Fruit fly (Drosophila melanogaster) whole organism, embryonic: Measurements from ENCODE around the gene IKKepsilon.

Source experiments
- Ada2b ChIP-seq: fragments of 200-800 bp; sonication (Bioruptor generic); IDR thresholded peaks from 2 replicates; pipeline ENCODE4 v1.3.6; 2022; ENCODE audit warnings: missing biosample characterization, missing genetic modification characterization
- CG10209 ChIP-seq: fragments of 200-800 bp; sonication (Bioruptor generic); optimal IDR thresholded peaks from 3 replicates; lab custom pipeline; 2017; ENCODE audit warnings: missing biosample characterization, mild to moderate bottlenecking, missing genetic modification characterization, missing genetic modification reagents
- CG10267 ChIP-seq: fragments of 200-800 bp; sonication (Bioruptor generic); optimal IDR thresholded peaks from 2 replicates; lab custom pipeline; 2018; ENCODE audit warnings: missing biosample characterization, mild to moderate bottlenecking, missing genetic modification characterization, moderate library complexity
- CG10321 ChIP-seq: fragments of 200-800 bp; sonication (Bioruptor generic); IDR thresholded peaks from 2 replicates; pipeline ENCODE4 v1.3.6; 2022; ENCODE audit warnings: missing biosample characterization, missing genetic modification characterization
- CG10462 ChIP-seq: fragments of 200-800 bp; sonication (Bioruptor generic); optimal IDR thresholded peaks from 2 replicates; lab custom pipeline; 2016; ENCODE audit warnings: missing biosample characterization, missing genetic modification characterization
- CG10543 ChIP-seq: fragments of 200-800 bp; sonication (Bioruptor generic); optimal IDR thresholded peaks from 3 replicates; lab custom pipeline; 2017; ENCODE audit warnings: missing biosample characterization, mild to moderate bottlenecking, missing genetic modification characterization, moderate library complexity
- CG11085 ChIP-seq: fragments of 200-800 bp; sonication (Bioruptor generic); IDR thresholded peaks from 2 replicates; pipeline ENCODE4 v1.3.6; 2022; ENCODE audit warnings: missing biosample characterization, missing genetic modification characterization
- CG12071 ChIP-seq: fragments of 200-800 bp; sonication (Bioruptor generic); optimal IDR thresholded peaks from 3 replicates; lab custom pipeline; 2018; ENCODE audit warnings: missing biosample characterization, mild to moderate bottlenecking, missing genetic modification characterization
- CG12236 ChIP-seq: fragments of 200-800 bp; sonication (Bioruptor generic); optimal IDR thresholded peaks from 2 replicates; lab custom pipeline; 2016; ENCODE audit warnings: missing biosample characterization, missing genetic modification characterization
- CG1233 ChIP-seq: fragments of 200-800 bp; sonication (Bioruptor generic); optimal IDR thresholded peaks from 4 replicates; lab custom pipeline; 2018; ENCODE audit warnings: missing biosample characterization, mild to moderate bottlenecking, missing genetic modification characterization
- CG18599 ChIP-seq: fragments of 200-800 bp; sonication (Bioruptor generic); optimal IDR thresholded peaks from 3 replicates; lab custom pipeline; 2017; ENCODE audit warnings: missing biosample characterization, missing genetic modification characterization, mild to moderate bottlenecking, moderate library complexity, missing genetic modification reagents
- CG2712 ChIP-seq: fragments of 200-800 bp; optimal IDR thresholded peaks from 3 replicates; lab custom pipeline; 2019; ENCODE audit warnings: missing biosample characterization, mild to moderate bottlenecking, missing genetic modification characterization, moderate library complexity
- CG3065 ChIP-seq: fragments of 200-800 bp; sonication (Bioruptor generic); optimal IDR thresholded peaks from 2 replicates; lab custom pipeline; 2016; ENCODE audit warnings: missing biosample characterization, missing genetic modification characterization
- CG31365 ChIP-seq: fragments of 200-800 bp; sonication (Bioruptor generic); optimal IDR thresholded peaks from 2 replicates; lab custom pipeline; 2018; ENCODE audit warnings: missing biosample characterization, mild to moderate bottlenecking, missing genetic modification characterization
- CG3726 ChIP-seq: fragments of 200-800 bp; sonication (Bioruptor generic); IDR thresholded peaks from 3 replicates; pipeline ENCODE4, ENCODE4 v1.3.6; 2022; ENCODE audit warnings: missing biosample characterization, missing genetic modification characterization
- CG4360 ChIP-seq: fragments of 200-800 bp; sonication (Bioruptor generic); IDR thresholded peaks from 2 replicates; pipeline ENCODE4 v1.3.6; 2022; ENCODE audit warnings: missing biosample characterization, missing genetic modification characterization
- CG4820 ChIP-seq: fragments of 200-800 bp; sonication (Bioruptor generic); optimal IDR thresholded peaks from 3 replicates; lab custom pipeline; 2016; ENCODE audit warnings: missing biosample characterization, missing genetic modification characterization
- CG7271 ChIP-seq: fragments of 200-800 bp; sonication (Bioruptor generic); optimal IDR thresholded peaks from 2 replicates; lab custom pipeline; 2018; ENCODE audit warnings: missing biosample characterization, mild to moderate bottlenecking, missing genetic modification characterization, moderate library complexity
- CG7786 ChIP-seq: fragments of 200-800 bp; sonication (Bioruptor generic); optimal IDR thresholded peaks from 2 replicates; lab custom pipeline; 2016; ENCODE audit warnings: missing biosample characterization, missing genetic modification characterization
- CG8388 ChIP-seq: fragments of 200-800 bp; sonication (Bioruptor generic); optimal IDR thresholded peaks from 2 replicates; lab custom pipeline; 2019; ENCODE audit warnings: missing biosample characterization, mild to moderate bottlenecking, missing genetic modification characterization, moderate library complexity
- Fer2 ChIP-seq: fragments of 200-800 bp; sonication (Bioruptor generic); optimal IDR thresholded peaks from 2 replicates; lab custom pipeline; 2018; ENCODE audit warnings: missing biosample characterization, mild to moderate bottlenecking, missing genetic modification characterization, moderate library complexity
- HHEX ChIP-seq: fragments of 200-800 bp; sonication (Bioruptor generic); optimal IDR thresholded peaks from 3 replicates; lab custom pipeline; 2017; ENCODE audit warnings: missing biosample characterization, mild to moderate bottlenecking, missing genetic modification characterization, missing genetic modification reagents
- Kr ChIP-seq: fragments of 200-800 bp; sonication (Bioruptor generic); optimal IDR thresholded peaks from 2 replicates; lab custom pipeline; 2017; ENCODE audit warnings: missing biosample characterization, mild to moderate bottlenecking, missing genetic modification characterization
- Lhr ChIP-seq: fragments of 200-800 bp; sonication (Bioruptor generic); optimal IDR thresholded peaks from 3 replicates; lab custom pipeline; 2017; ENCODE audit warnings: mild to moderate bottlenecking, missing biosample characterization, missing genetic modification reagents, missing genetic modification characterization
- Pdp1 ChIP-seq, 2 experiments: fragments of 200-800 bp; sonication (Bioruptor generic); optimal IDR thresholded peaks; 3 replicates each; lab custom pipeline; 2016; ENCODE audit warnings: missing biosample characterization in 2 of 2, missing genetic modification characterization in 2 of 2, mild to moderate bottlenecking in 1 of 2, moderate library complexity in 1 of 2
- Poxn ChIP-seq: fragments of 200-800 bp; sonication (Bioruptor generic); IDR thresholded peaks from 2 replicates; pipeline ENCODE4 v1.3.6; 2022; ENCODE audit warnings: missing biosample characterization, missing genetic modification characterization
- Rfx ChIP-seq: fragments of 200-800 bp; sonication (Bioruptor generic); IDR thresholded peaks from 2 replicates; pipeline ENCODE4 v1.3.6; 2022; ENCODE audit warnings: missing biosample characterization, missing genetic modification characterization
- Six4 ChIP-seq: fragments of 200-800 bp; sonication (Bioruptor generic); optimal IDR thresholded peaks from 2 replicates; lab custom pipeline; 2016; ENCODE audit warnings: missing biosample characterization, missing genetic modification characterization
- Sox100B ChIP-seq: fragments of 200-800 bp; sonication (Bioruptor generic); optimal IDR thresholded peaks from 3 replicates; lab custom pipeline; 2018; ENCODE audit warnings: missing biosample characterization, mild to moderate bottlenecking, missing genetic modification characterization
- ash1 ChIP-seq: fragments of 200-800 bp; sonication (Bioruptor generic); optimal IDR thresholded peaks from 2 replicates; lab custom pipeline; 2018; ENCODE audit warnings: missing biosample characterization, mild to moderate bottlenecking, missing genetic modification characterization
- cas ChIP-seq: fragments of 200-800 bp; sonication (Bioruptor generic); IDR thresholded peaks from 2 replicates; pipeline ENCODE4 v1.3.6; 2022; ENCODE audit warnings: missing biosample characterization, missing genetic modification characterization
- chn ChIP-seq: fragments of 200-800 bp; sonication (Bioruptor generic); optimal IDR thresholded peaks from 2 replicates; lab custom pipeline; 2016; ENCODE audit warnings: missing biosample characterization, missing genetic modification characterization
- crc ChIP-seq: fragments of 200-800 bp; sonication (Bioruptor generic); optimal IDR thresholded peaks from 2 replicates; lab custom pipeline; 2016; ENCODE audit warnings: missing biosample characterization, missing genetic modification characterization
- hbn ChIP-seq: fragments of 200-800 bp; sonication (Bioruptor generic); IDR thresholded peaks from 2 replicates; pipeline ENCODE4 v1.3.6; 2022; ENCODE audit warnings: missing biosample characterization, missing genetic modification characterization; ENCODE audit not compliant: partially characterized antibody
- hkb ChIP-seq, 2 experiments: fragments of 200-800 bp in 1 of 2; fragments of >200 bp in 1 of 2; sonication (Bioruptor generic) in 1 of 2; IDR thresholded peaks in 1 of 2; optimal IDR thresholded peaks in 1 of 2; 2 replicates each; pipeline versions ENCODE4 v1.3.6 to Lab custom; 2017 to 2022; ENCODE audit warnings: missing biosample characterization in 1 of 2, missing genetic modification characterization in 1 of 2
- hth ChIP-seq: fragments of >200 bp; optimal IDR thresholded peaks from 2 replicates; lab custom pipeline; 2017; ENCODE audit warnings: inconsistent platforms
- kah ChIP-seq: fragments of 200-800 bp; sonication (Bioruptor generic); optimal IDR thresholded peaks from 2 replicates; lab custom pipeline; 2018; ENCODE audit warnings: missing biosample characterization, mild to moderate bottlenecking, missing genetic modification characterization
- lab ChIP-seq: fragments of 200-800 bp; sonication (Bioruptor generic); optimal IDR thresholded peaks from 3 replicates; lab custom pipeline; 2017; ENCODE audit warnings: missing biosample characterization, missing genetic modification characterization, mild to moderate bottlenecking, moderate library complexity, missing genetic modification reagents
- lola ChIP-seq, 3 experiments: fragments of >200 bp in 2 of 3; fragments of 200-800 bp in 1 of 3; sonication (Bioruptor generic) in 1 of 3; optimal IDR thresholded peaks; 2 replicates each; lab custom pipeline; 2017 to 2019; ENCODE audit warnings: missing biosample characterization in 3 of 3, missing genetic modification characterization in 3 of 3, mild to moderate bottlenecking in 1 of 3, moderate library complexity in 1 of 3
- nerfin-1 ChIP-seq: fragments of 200-800 bp; sonication (Bioruptor generic); optimal IDR thresholded peaks from 3 replicates; lab custom pipeline; 2019; ENCODE audit warnings: missing biosample characterization, mild to moderate bottlenecking, missing genetic modification characterization, moderate library complexity
- onecut ChIP-seq: fragments of 200-800 bp; sonication (Bioruptor generic); IDR thresholded peaks from 2 replicates; pipeline ENCODE4 v1.3.6; 2022; ENCODE audit warnings: missing biosample characterization, missing genetic modification characterization
- pum ChIP-seq: fragments of 200-800 bp; sonication (Bioruptor generic); optimal IDR thresholded peaks from 2 replicates; lab custom pipeline; 2016; ENCODE audit warnings: missing biosample characterization, missing genetic modification characterization
- row ChIP-seq: fragments of 200-800 bp; sonication (Bioruptor generic); IDR thresholded peaks from 3 replicates; pipeline ENCODE4 v1.3.6; 2022; ENCODE audit warnings: missing biosample characterization, missing genetic modification characterization
- sens ChIP-seq: fragments of 200-800 bp; sonication (Bioruptor generic); peaks from one replicate; lab custom pipeline; 2016; ENCODE audit warnings: missing biosample characterization, missing genetic modification characterization
- slp2 ChIP-seq: fragments of 200-800 bp; sonication (Bioruptor generic); optimal IDR thresholded peaks from 2 replicates; lab custom pipeline; 2016; ENCODE audit warnings: missing biosample characterization, missing genetic modification characterization
- tap ChIP-seq: fragments of 200-800 bp; optimal IDR thresholded peaks from 3 replicates; lab custom pipeline; 2019; ENCODE audit warnings: missing biosample characterization, mild to moderate bottlenecking, missing genetic modification characterization, moderate library complexity
- tio ChIP-seq: fragments of 200-800 bp; sonication (Bioruptor generic); optimal IDR thresholded peaks from 2 replicates; lab custom pipeline; 2017; ENCODE audit warnings: missing biosample characterization, missing genetic modification characterization, inconsistent platforms
- ttk ChIP-seq: fragments of 200-800 bp; sonication (Bioruptor generic); IDR thresholded peaks from 2 replicates; pipeline ENCODE4 v2.1.2; 2022; ENCODE audit warnings: missing biosample characterization, missing genetic modification characterization
- zf30C ChIP-seq: fragments of 200-800 bp; sonication (Bioruptor generic); optimal IDR thresholded peaks from 3 replicates; lab custom pipeline; 2018; ENCODE audit warnings: missing biosample characterization, mild to moderate bottlenecking, missing genetic modification characterization

Gene IKKepsilon

DNA sequence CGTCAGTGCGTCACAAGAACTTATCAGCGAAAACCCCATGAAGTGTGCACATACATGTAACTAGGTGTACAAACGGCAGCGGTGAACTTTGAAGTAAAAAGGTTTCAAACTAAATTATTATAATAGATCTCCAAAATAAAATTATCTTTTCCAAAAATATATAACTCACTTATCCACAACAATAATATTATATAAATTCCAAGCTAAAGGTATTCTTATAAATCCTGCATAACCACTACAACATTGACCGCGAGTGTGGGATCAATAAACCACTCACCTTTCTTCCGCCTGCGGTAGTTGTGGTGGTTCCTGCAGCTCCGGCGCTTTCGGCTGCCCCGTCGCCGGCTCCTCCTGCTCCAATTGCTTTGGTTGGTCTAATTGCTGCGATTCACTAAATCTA, 1.1 kb upstream of the IKKepsilon start:
- TF ChIP-seq row (GFP tag; lab: Robert Waterston, UW) = 0 out of 3 replicates have a peak, but pooled peaks have one; percentile 6
- peak; percentile 54 for TF ChIP-seq sens (GFP tag; lab: Kevin White, UChicago)
- 0 out of 2 replicates have a peak, but pooled peaks have one; percentile 6 for TF ChIP-seq CG10321 (GFP tag; lab: Robert Waterston, UW)
- TF ChIP-seq Pdp1 (GFP tag; optimal IDR thresholded peaks at IDR 0.05; lab: Kevin White, UChicago) = peak in 1 of 2 experiments; percentile 24
- no peak for TF ChIP-seq CG2712 (tag; lab: Kevin White, UChicago)
- no peak for TF ChIP-seq onecut (GFP tag; lab: Robert Waterston, UW)
- TF ChIP-seq Sox100B (GFP tag; lab: Kevin White, UChicago) = peak; percentile 4
- no peak for TF ChIP-seq CG11085
- no peak for TF ChIP-seq CG12236 (GFP tag; lab: Kevin White, UChicago)
- TF ChIP-seq Poxn (GFP tag; lab: Robert Waterston, UW) = no peak

dm6 chr2L:20681648-20682098, 5.8 kb downstream of the IKKepsilon start, which contains the start of gene Cen:
Gene Cen (minus strand): TSS chr2L:20681846.
- TF ChIP-seq CG10462 (no peak), crc (GFP tag; lab: Kevin White, UChicago) (no peak), hth (lab: Kevin White, UChicago) (no peak), CG8388 (GFP tag; lab: Kevin White, UChicago) (no peak), ash1 (GFP tag; lab: Kevin White, UChicago) (no peak), CG4360 (GFP tag; lab: Robert Waterston, UW) (no peak), CG12071 (GFP tag; lab: Kevin White, UChicago) (no peak), chn (GFP tag; lab: Kevin White, UChicago) (peak; percentile 48), lab (GFP tag; lab: Kevin White, UChicago) (no peak), lola (GFP tag; optimal IDR thresholded peaks at IDR 0.05; lab: Kevin White, UChicago) (no peak), nerfin-1 (tag; lab: Kevin White, UChicago) (no peak), CG18599 (GFP tag; lab: Kevin White, UChicago) (no peak), ttk (GFP tag; lab: Robert Waterston, UW) (peak; percentile 32; the same call in 1 of the 2 replicates), slp2 (GFP tag; lab: Kevin White, UChicago) (no peak), CG1233 (GFP tag; lab: Kevin White, UChicago) (no peak), kah (GFP tag; lab: Kevin White, UChicago) (no peak), Kr (GFP tag; lab: Kevin White, UChicago) (no peak), Rfx (peak; percentile 60), Fer2 (no peak), hkb (optimal IDR thresholded peaks at IDR 0.05; lab: Kevin White, UChicago) (no peak), hkb (GFP tag; IDR thresholded peaks at IDR 0.05; lab: Robert Waterston, UW) (no peak), Lhr (no peak), CG10267 (tag; lab: Kevin White, UChicago) (peak; percentile 28), HHEX (no peak), CG3726 (GFP tag; lab: Robert Waterston, UW) (no peak), CG4820 (GFP tag; lab: Kevin White, UChicago) (no peak), row (GFP tag; lab: Robert Waterston, UW) (peak; percentile 66; the same call in 2 of the 3 replicates), onecut (GFP tag; lab: Robert Waterston, UW) (no peak), hbn (GFP tag; lab: Robert Waterston, UW) (no peak), tio (GFP tag; lab: Kevin White, UChicago) (peak; percentile 46), pum (GFP tag; lab: Kevin White, UChicago) (peak; percentile 4), Ada2b (peak; percentile 53; the same call in 1 of the 2 replicates), CG7271 (peak; percentile 1), tap (tag; lab: Kevin White, UChicago) (no peak), CG31365 (tag; lab: Kevin White, UChicago) (no peak), cas (GFP tag; lab: Robert Waterston, UW) (no peak), CG10543 (no peak), CG7786 (GFP tag; lab: Kevin White, UChicago) (no peak), Six4 (GFP tag; lab: Kevin White, UChicago) (no peak), CG3065 (no peak), CG10209 (GFP tag; lab: Kevin White, UChicago) (peak; percentile 18), zf30C (GFP tag; lab: Kevin White, UChicago) (no peak)
